1 fruit fly cellular context compared by ENCODE assay signal in genomic region chr3L:16958397-16959080, dm6.
TF ChIP-seq lines count a peak whose summit lies in the region.

No protein-coding gene starts in this region.

TF ChIP-seq in whole organism, embryonic, 481 proteins besides CTCF, POLR2A, EP300 and RAD21 (continued from another document):
- peak; percentile 45 for TF ChIP-seq gro (GFP tag; optimal IDR thresholded peaks at IDR 0.05; lab: Kevin White, UChicago)
- TF ChIP-seq NK7.1 (GFP tag; optimal IDR thresholded peaks at IDR 0.05; lab: Kevin White, UChicago), result no peak
- TF ChIP-seq dmrt11E (tag; optimal IDR thresholded peaks at IDR 0.05; lab: Kevin White, UChicago), result no peak
- TF ChIP-seq ftz-f1 (GFP tag; optimal IDR thresholded peaks at IDR 0.05; lab: Kevin White, UChicago), result peak; percentile 81
- TF ChIP-seq bowl (GFP tag; IDR thresholded peaks at IDR 0.05; lab: Robert Waterston, UW), result 0 out of 2 replicates have a peak, but pooled peaks have one; percentile 31
- 0 out of 2 replicates have a peak, but pooled peaks have one; percentile 5 for TF ChIP-seq slbo (GFP tag; IDR thresholded peaks at IDR 0.05; lab: Robert Waterston, UW)
- peak; percentile 59 for TF ChIP-seq vvl (GFP tag; IDR thresholded peaks at IDR 0.05; lab: Robert Waterston, UW)
- TF ChIP-seq Deaf1 (tag; optimal IDR thresholded peaks at IDR 0.05; lab: Kevin White, UChicago), result peak; percentile 43
- TF ChIP-seq CG15073 (GFP tag; optimal IDR thresholded peaks at IDR 0.05; lab: Kevin White, UChicago), result no peak
- TF ChIP-seq CG7987 (GFP tag; optimal IDR thresholded peaks at IDR 0.05; lab: Kevin White, UChicago), result peak; percentile 63
- TF ChIP-seq chinmo (GFP tag; IDR thresholded peaks at IDR 0.05; lab: Robert Waterston, UW; ENCODE audit: partially characterized antibody), result peak; percentile 71; the same call in 1 of the 4 replicates
- no peak for TF ChIP-seq Usf (GFP tag; optimal IDR thresholded peaks at IDR 0.05; lab: Kevin White, UChicago)
- TF ChIP-seq exex (tag; optimal IDR thresholded peaks at IDR 0.05; lab: Kevin White, UChicago), result peak; percentile 54
- peak; percentile 97 for TF ChIP-seq grn (GFP tag; optimal IDR thresholded peaks at IDR 0.05; lab: Kevin White, UChicago)
- TF ChIP-seq vnd (GFP tag; IDR thresholded peaks at IDR 0.05; lab: Robert Waterston, UW; ENCODE audit: partially characterized antibody), result no peak
- TF ChIP-seq CG15011 (GFP tag; optimal IDR thresholded peaks at IDR 0.05; lab: Kevin White, UChicago), result no peak
- TF ChIP-seq Hr78 (GFP tag; optimal IDR thresholded peaks at IDR 0.05; lab: Kevin White, UChicago), result peak in 1 of 2 experiments; percentile 92
- peak; percentile 4 for TF ChIP-seq caup (GFP tag; optimal IDR thresholded peaks at IDR 0.05; lab: Kevin White, UChicago; ENCODE audit: severe bottlenecking)
- peak; percentile 75 for TF ChIP-seq CG10543 (GFP tag; optimal IDR thresholded peaks at IDR 0.05; lab: Kevin White, UChicago)
- TF ChIP-seq sug (tag; optimal IDR thresholded peaks at IDR 0.05; lab: Kevin White, UChicago), result peak; percentile 91
